Worm (Caenorhabditis elegans): ENCODE data around the gene K01A12.4.

Gene K01A12.4

ce11 chrX:8567166-8567565, 43.5 kb upstream of the K01A12.4 start:
- no peak for TF ChIP-seq ztf-4 (tag; optimal IDR thresholded peaks at IDR 0.05)
- TF ChIP-seq fkh-2 (tag; optimal IDR thresholded peaks at IDR 0.05): no peak
- TF ChIP-seq eor-1 (tag; optimal IDR thresholded peaks at IDR 0.05): no peak
- peak; percentile 96 for TF ChIP-seq elt-2 (tag; optimal IDR thresholded peaks at IDR 0.05)
- TF ChIP-seq elt-3 (tag; optimal IDR thresholded peaks at IDR 0.05): peak in 1 of 3 experiments; percentile 6
- peak; percentile 18 for TF ChIP-seq unc-62 (GFP tag; optimal IDR thresholded peaks at IDR 0.05)

- TF ChIP-seq mdl-1 (tag; optimal IDR thresholded peaks at IDR 0.05): no peak
- no peak for TF ChIP-seq jun-1 (tag; optimal IDR thresholded peaks at IDR 0.05)
- TF ChIP-seq pqm-1 (tag; optimal IDR thresholded peaks at IDR 0.05): no peak
- no peak for TF ChIP-seq zag-1 (tag; optimal IDR thresholded peaks at IDR 0.05)
- TF ChIP-seq mml-1 (tag; optimal IDR thresholded peaks at IDR 0.05): no peak
- TF ChIP-seq ceh-9 (tag; optimal IDR thresholded peaks at IDR 0.05): no peak
- peak; percentile 38 for TF ChIP-seq elt-2 (tag; optimal IDR thresholded peaks at IDR 0.05)
Observed at ce11 chrX:8567823-8568314, 42.8 kb upstream of the K01A12.4 start.

ce11 chrX:8568423-8568903, 42.2 kb upstream of the K01A12.4 start:
- TF ChIP-seq nhr-25 (tag; optimal IDR thresholded peaks at IDR 0.05): peak; percentile 28
- peak; percentile 7 for TF ChIP-seq unc-62 (GFP tag; optimal IDR thresholded peaks at IDR 0.05)
- TF ChIP-seq ztf-11 (tag; optimal IDR thresholded peaks at IDR 0.05): no peak
- TF ChIP-seq hmg-11 (tag; optimal IDR thresholded peaks at IDR 0.05): no peak
- peak; percentile 51 for TF ChIP-seq jun-1 (tag; optimal IDR thresholded peaks at IDR 0.05)
- peak; percentile 31 for TF ChIP-seq pqm-1 (tag; optimal IDR thresholded peaks at IDR 0.05)
- peak; percentile 88 for TF ChIP-seq elt-2 (tag; optimal IDR thresholded peaks at IDR 0.05)
- TF ChIP-seq nhr-23 (tag; optimal IDR thresholded peaks at IDR 0.05): peak; percentile 48

- TF ChIP-seq lsy-12 (tag; optimal IDR thresholded peaks at IDR 0.05) (no peak), nfya-1 (tag; optimal IDR thresholded peaks at IDR 0.05; ENCODE audit: insufficient read depth) (peak; percentile 47), lin-39 (tag; optimal IDR thresholded peaks at IDR 0.05) (peak; percentile 33)
Observed at ce11 chrX:8569159-8569558, 41.5 kb upstream of the K01A12.4 start.

ce11 chrX:8570997-8571517, 39.6 kb upstream of the K01A12.4 start, which contains the start of gene jmjd-3.1:
TSS of gene jmjd-3.1 (plus strand) at chrX:8571047.
- TF ChIP-seq lin-15B (tag; optimal IDR thresholded peaks at IDR 0.05): no peak
- TF ChIP-seq elt-3 (tag; optimal IDR thresholded peaks at IDR 0.05): no peak
- TF ChIP-seq pha-4 (tag; optimal IDR thresholded peaks at IDR 0.05): no peak
- no peak for TF ChIP-seq ztf-11 (tag; optimal IDR thresholded peaks at IDR 0.05)
- no peak for TF ChIP-seq nfya-1 (tag; optimal IDR thresholded peaks at IDR 0.05; ENCODE audit: insufficient read depth)
- no peak for TF ChIP-seq nhr-237 (tag; optimal IDR thresholded peaks at IDR 0.05)
- TF ChIP-seq eor-1 (tag; optimal IDR thresholded peaks at IDR 0.05): no peak
- no peak for TF ChIP-seq ama-1 (optimal IDR thresholded peaks at IDR 0.05)
- TF ChIP-seq ceh-82 (tag; optimal IDR thresholded peaks at IDR 0.05): no peak
- no peak for TF ChIP-seq fos-1 (tag; optimal IDR thresholded peaks at IDR 0.05)
- no peak for TF ChIP-seq fkh-10 (GFP tag; optimal IDR thresholded peaks at IDR 0.05)
- no peak for TF ChIP-seq elt-1 (tag; optimal IDR thresholded peaks at IDR 0.05)
- no peak for TF ChIP-seq pqm-1 (tag; optimal IDR thresholded peaks at IDR 0.05)
- TF ChIP-seq lsy-12 (tag; optimal IDR thresholded peaks at IDR 0.05): no peak
- no peak for TF ChIP-seq nhr-76 (tag; optimal IDR thresholded peaks at IDR 0.05)
- TF ChIP-seq mml-1 (tag; optimal IDR thresholded peaks at IDR 0.05): no peak
- TF ChIP-seq lin-39 (tag; optimal IDR thresholded peaks at IDR 0.05): no peak
- TF ChIP-seq R02D3.7 (tag; optimal IDR thresholded peaks at IDR 0.05): no peak

ce11 chrX:8580217-8580616, 30.5 kb upstream of the K01A12.4 start, which contains the start of gene F18E9.4:
TSS of gene F18E9.4 (plus strand) at chrX:8580517.
- TF ChIP-seq nhr-23 (tag; optimal IDR thresholded peaks at IDR 0.05) (no peak), nhr-11 (tag; optimal IDR thresholded peaks at IDR 0.05) (no peak), mml-1 (tag; optimal IDR thresholded peaks at IDR 0.05) (no peak), zag-1 (tag; optimal IDR thresholded peaks at IDR 0.05) (no peak), nhr-12 (tag; optimal IDR thresholded peaks at IDR 0.05) (no peak), nhr-237 (tag; optimal IDR thresholded peaks at IDR 0.05) (no peak), skn-1 (tag; optimal IDR thresholded peaks at IDR 0.05) (no peak), ztf-4 (tag; optimal IDR thresholded peaks at IDR 0.05) (no peak), nhr-76 (tag; optimal IDR thresholded peaks at IDR 0.05) (no peak), elt-2 (tag; optimal IDR thresholded peaks at IDR 0.05) (no peak), lin-15B (tag; optimal IDR thresholded peaks at IDR 0.05) (no peak), ceh-16 (tag; optimal IDR thresholded peaks at IDR 0.05) (no peak), nhr-43 (tag; optimal IDR thresholded peaks at IDR 0.05; ENCODE audit: poor library complexity, severe bottlenecking) (no peak), eor-1 (tag; optimal IDR thresholded peaks at IDR 0.05) (no peak), ama-1 (optimal IDR thresholded peaks at IDR 0.05) (no peak)
